Worm (Caenorhabditis elegans): ENCODE results near the gene W03C9.5.

- TF ChIP-seq sem-4 (tag; optimal IDR thresholded peaks at IDR 0.05) (no peak), skn-1 (tag; optimal IDR thresholded peaks at IDR 0.05) (no peak), nhr-237 (tag; optimal IDR thresholded peaks at IDR 0.05) (no peak), nhr-25 (tag; optimal IDR thresholded peaks at IDR 0.05) (no peak), unc-55 (GFP tag; optimal IDR thresholded peaks at IDR 0.05) (no peak), fos-1 (tag; optimal IDR thresholded peaks at IDR 0.05) (no peak), ceh-82 (tag; optimal IDR thresholded peaks at IDR 0.05) (no peak), lin-39 (tag; optimal IDR thresholded peaks at IDR 0.05) (no peak), lin-13 (GFP tag; optimal IDR thresholded peaks at IDR 0.05) (no peak)
Observed at ce11 chrII:11968275-11968674, 931 bp upstream of the W03C9.5 start, which contains the start of gene mex-1.

All from whole organism, L2 larva.